Worm (Caenorhabditis elegans): ENCODE data around the gene pafo-1.

pafo-1 gene

ce11 chrV:11554260-11554659, 32.8 kb downstream of the pafo-1 start, which contains the start of gene duo-1:
TSS of gene duo-1 (plus strand) at chrV:11554630.
- TF ChIP-seq tbx-37 (GFP tag; conservative IDR thresholded peaks at IDR 0.05) (no peak), tra-4 (tag; optimal IDR thresholded peaks at IDR 0.05) (no peak), hnd-1 (tag; optimal IDR thresholded peaks at IDR 0.05) (no peak), scrt-1 (GFP tag; IDR thresholded peaks at IDR 0.05) (no peak), B0310.2 (tag; optimal IDR thresholded peaks at IDR 0.05) (no peak), aly-1 (tag; optimal IDR thresholded peaks at IDR 0.05) (no peak), ceh-36 (tag; optimal IDR thresholded peaks at IDR 0.05) (no peak)

ce11 chrV:11562643-11563042, 41.1 kb downstream of the pafo-1 start, which contains the start of gene srx-86:
TSS of gene srx-86 (plus strand) at chrV:11562943.
- TF ChIP-seq ets-7 (tag; optimal IDR thresholded peaks at IDR 0.05) (no peak), B0310.2 (tag; optimal IDR thresholded peaks at IDR 0.05) (no peak), aly-1 (tag; optimal IDR thresholded peaks at IDR 0.05) (no peak), ama-1 (optimal IDR thresholded peaks at IDR 0.05) (no peak), scrt-1 (GFP tag; IDR thresholded peaks at IDR 0.05) (no peak), tra-4 (tag; optimal IDR thresholded peaks at IDR 0.05) (no peak), tbx-37 (GFP tag; conservative IDR thresholded peaks at IDR 0.05) (no peak), hnd-1 (tag; optimal IDR thresholded peaks at IDR 0.05) (no peak)

- TF ChIP-seq scrt-1 (GFP tag; IDR thresholded peaks at IDR 0.05) (no peak), sea-1 (GFP tag; conservative IDR thresholded peaks at IDR 0.05) (no peak)
Observed at ce11 chrV:11564573-11564972, 43.1 kb downstream of the pafo-1 start, which contains the start of gene srx-87. TSS of gene srx-87 (plus strand) at chrV:11564873.

- TF ChIP-seq ets-7 (tag; optimal IDR thresholded peaks at IDR 0.05) (no peak), tra-4 (tag; optimal IDR thresholded peaks at IDR 0.05) (no peak), F13C5.2 (tag; optimal IDR thresholded peaks at IDR 0.05) (no peak), hmbx-1 (tag; optimal IDR thresholded peaks at IDR 0.05) (no peak), ceh-13 (GFP tag; optimal IDR thresholded peaks at IDR 0.05) (no peak)
Observed at ce11 chrV:11570169-11570651, 48.7 kb downstream of the pafo-1 start, which contains the start of the genes nhr-101 and pms-2. TSS of gene nhr-101 (plus strand) at chrV:11570476. TSS of gene pms-2 (minus strand) at chrV:11570601.
